Worm (Caenorhabditis elegans): ENCODE measurements around the gene gpcp-2.

Gene gpcp-2

DNA sequence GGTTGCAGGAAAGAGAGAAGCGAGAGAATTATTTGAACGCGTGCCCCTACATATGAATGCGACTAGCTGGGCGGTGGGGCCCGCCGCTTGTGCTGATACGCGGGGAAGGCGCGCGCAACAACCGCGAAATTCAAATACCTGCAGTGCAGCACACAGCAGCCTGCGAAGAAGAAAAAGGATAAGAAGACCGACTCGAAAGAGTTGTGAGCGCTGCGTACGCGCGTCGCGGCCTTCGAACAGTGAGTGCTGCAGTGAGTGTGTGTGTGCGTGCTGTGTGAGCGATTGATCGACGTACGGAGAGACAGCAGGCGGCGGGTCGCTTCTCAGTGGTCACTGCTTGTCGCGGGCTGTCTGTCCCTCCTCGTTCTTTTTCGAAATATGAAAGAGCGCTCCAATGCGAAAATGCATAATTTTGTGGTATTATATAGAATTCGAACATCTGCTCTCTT, 44.9 kb downstream of the gpcp-2 start (continued):
- no peak for TF ChIP-seq F55B11.4 (tag; optimal IDR thresholded peaks at IDR 0.05; ENCODE audit: borderline replicate concordance, insufficient read depth)

DNA sequence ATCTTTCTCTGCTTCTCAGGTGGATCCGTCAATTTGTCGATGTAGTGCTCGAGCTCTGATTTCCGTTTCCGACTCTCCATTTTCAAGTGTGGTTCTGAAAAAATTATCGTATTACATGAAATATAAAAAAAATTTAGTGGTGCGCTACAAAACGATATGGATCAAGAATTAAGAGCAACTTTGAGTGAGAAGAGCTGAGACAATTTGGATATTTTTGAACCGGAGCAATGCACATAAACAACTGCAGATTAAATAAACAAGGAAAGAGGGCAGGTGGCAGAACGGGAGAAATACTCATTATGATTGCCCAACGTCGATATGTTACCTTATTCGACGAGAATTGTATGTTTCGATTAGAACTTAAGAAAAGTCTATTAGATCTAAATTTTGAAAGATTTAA, 45.5 kb downstream of the gpcp-2 start, which contains the start of gene swsn-7:
swsn-7 (minus strand) TSS at position 101 of the 400 bp plus-strand sequence.
- TF ChIP-seq sptf-2 (GFP tag; optimal IDR thresholded peaks at IDR 0.05) (no peak), mel-28 (tag; optimal IDR thresholded peaks at IDR 0.05; ENCODE audit: borderline replicate concordance) (no peak), madf-10 (tag; optimal IDR thresholded peaks at IDR 0.05) (no peak), snpc-1.3 (tag; optimal IDR thresholded peaks at IDR 0.05; ENCODE audit: insufficient read depth) (no peak), hsf-1 (GFP tag; IDR thresholded peaks at IDR 0.05) (no peak), attf-5 (GFP tag; optimal IDR thresholded peaks at IDR 0.05) (no peak), B0035.1 (tag; optimal IDR thresholded peaks at IDR 0.05) (no peak), attf-6 (GFP tag; IDR thresholded peaks at IDR 0.05) (no peak), K11D2.4 (GFP tag; IDR thresholded peaks at IDR 0.05) (no peak), Y53G8AR.9 (GFP tag; conservative IDR thresholded peaks at IDR 0.05) (no peak), hlh-12 (tag; optimal IDR thresholded peaks at IDR 0.05) (no peak), C17E4.6 (GFP tag; IDR thresholded peaks at IDR 0.05) (no peak), egl-18 (GFP tag; IDR thresholded peaks at IDR 0.05) (no peak), F49E8.2 (tag; optimal IDR thresholded peaks at IDR 0.05; ENCODE audit: insufficient read depth) (no peak)

- TF ChIP-seq hrde-1 (tag; optimal IDR thresholded peaks at IDR 0.05; ENCODE audit: borderline replicate concordance) (peak; percentile 9), atf-7 (tag; optimal IDR thresholded peaks at IDR 0.05) (no peak), zfh-2 (GFP tag; conservative IDR thresholded peaks at IDR 0.05) (no peak), pbrm-1 (GFP tag; IDR thresholded peaks at IDR 0.05) (0 out of 2 replicates have a peak, but pooled peaks have one; percentile 18), lsy-27 (tag; optimal IDR thresholded peaks at IDR 0.05; ENCODE audit: borderline replicate concordance, insufficient read depth) (no peak), lin-40 (tag; optimal IDR thresholded peaks at IDR 0.05) (no peak), ekl-4 (GFP tag; IDR thresholded peaks at IDR 0.05) (0 out of 2 replicates have a peak, but pooled peaks have one; percentile 26), lin-26 (GFP tag; IDR thresholded peaks at IDR 0.05) (no peak), him-1 (tag; optimal IDR thresholded peaks at IDR 0.05) (no peak)
Observed at ce11 chrII:8022461-8022860, 50.7 kb downstream of the gpcp-2 start, which contains the start of gene hda-2. Gene hda-2 (minus strand): TSS chrII:8022561.

DNA sequence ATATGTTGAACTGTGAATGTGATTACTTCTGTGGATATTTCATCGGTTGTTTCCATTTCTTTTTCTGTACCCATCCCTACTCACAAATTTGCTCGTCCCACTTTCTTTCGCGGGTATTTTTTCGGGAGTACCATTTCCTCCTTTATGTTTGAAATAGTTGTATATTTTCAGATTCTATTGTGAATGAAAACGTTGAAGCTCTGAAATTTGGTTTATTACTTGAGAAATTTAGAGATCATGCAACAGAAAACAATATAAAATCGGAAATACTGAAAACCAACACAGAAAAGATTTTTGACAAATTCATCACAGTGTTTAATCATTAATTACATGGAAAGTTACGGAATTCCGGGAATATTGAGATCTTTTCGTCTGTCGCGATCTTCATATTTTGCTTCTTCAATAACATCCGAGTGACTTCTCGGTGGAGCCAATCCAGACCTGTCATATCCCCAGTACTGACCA, 52.6 kb downstream of the gpcp-2 start:
- TF ChIP-seq B0261.1 (tag; optimal IDR thresholded peaks at IDR 0.05) (no peak), ceh-58 (GFP tag; IDR thresholded peaks at IDR 0.05) (no peak), pbrm-1 (GFP tag; IDR thresholded peaks at IDR 0.05) (0 out of 2 replicates have a peak, but pooled peaks have one; percentile 14), mcd-1 (GFP tag; IDR thresholded peaks at IDR 0.05) (0 out of 2 replicates have a peak, but pooled peaks have one; percentile 21), tlf-1 (GFP tag; optimal IDR thresholded peaks at IDR 0.05) (peak; percentile 67), ztf-6 (GFP tag; IDR thresholded peaks at IDR 0.05) (no peak), tbx-9 (tag; optimal IDR thresholded peaks at IDR 0.05; ENCODE audit: borderline replicate concordance) (no peak), hmg-20 (GFP tag; IDR thresholded peaks at IDR 0.05) (no peak), ztf-25 (GFP tag; IDR thresholded peaks at IDR 0.05) (0 out of 2 replicates have a peak, but pooled peaks have one; percentile 22), athp-1 (tag; optimal IDR thresholded peaks at IDR 0.05) (peak; percentile 60), F39B2.1 (GFP tag; IDR thresholded peaks at IDR 0.05) (peak; percentile 28; the same call in 1 of the 2 replicates), ztf-3 (GFP tag; optimal IDR thresholded peaks at IDR 0.05) (peak; percentile 5), Y53G8AR.9 (GFP tag; conservative IDR thresholded peaks at IDR 0.05) (peak; percentile 44; the same call in 1 of the 2 replicates), aptf-2 (GFP tag; conservative IDR thresholded peaks at IDR 0.05) (no peak), hmg-1.2 (GFP tag; IDR thresholded peaks at IDR 0.05) (peak; percentile 32; the same call in 1 of the 2 replicates), ets-4 (GFP tag; optimal IDR thresholded peaks at IDR 0.05) (no peak), efl-1 (GFP tag; optimal IDR thresholded peaks at IDR 0.05) (no peak), gei-17 (GFP tag; optimal IDR thresholded peaks at IDR 0.05) (no peak), lsl-1 (GFP tag; optimal IDR thresholded peaks at IDR 0.05) (peak; percentile 23), ZK185.1 (tag; optimal IDR thresholded peaks at IDR 0.05; ENCODE audit: poor library complexity, severe bottlenecking) (no peak), let-526 (GFP tag; IDR thresholded peaks at IDR 0.05) (no peak), atf-7 (tag; optimal IDR thresholded peaks at IDR 0.05) (peak; percentile 45)
